Fruit fly (Drosophila melanogaster) whole organism, wandering third instar larva: Measurements from ENCODE around the gene SREBP.

Experiments used
- Hnf4 ChIP-seq: fragments of 200-800 bp; sonication (Bioruptor generic); optimal IDR thresholded peaks from 2 replicates; lab custom pipeline; 2016; ENCODE audit warnings: missing biosample characterization, mild to moderate bottlenecking, missing genetic modification characterization
- Hr78 ChIP-seq: fragments of >200 bp; optimal IDR thresholded peaks from 2 replicates; lab custom pipeline; 2017; ENCODE audit warnings: missing biosample characterization, missing genetic modification characterization
- Hr83 ChIP-seq: fragments of 200-300 bp; sonication (Bioruptor generic); optimal IDR thresholded peaks from 2 replicates; lab custom pipeline; 2016; ENCODE audit warnings: missing biosample characterization, mild to moderate bottlenecking, missing genetic modification characterization, moderate library complexity; ENCODE audit not compliant: poor library complexity, severe bottlenecking
- Myc ChIP-seq: fragments of >200 bp; optimal IDR thresholded peaks from 2 replicates; lab custom pipeline; 2017
- OdsH ChIP-seq: fragments of 200-800 bp; sonication (Bioruptor generic); optimal IDR thresholded peaks from 2 replicates; lab custom pipeline; 2016; ENCODE audit warnings: missing biosample characterization, mild to moderate bottlenecking, missing genetic modification characterization
- br ChIP-seq: fragments of 200-800 bp; sonication (Bioruptor generic); optimal IDR thresholded peaks from 2 replicates; lab custom pipeline; 2016; ENCODE audit warnings: missing biosample characterization, missing genetic modification characterization
- jim ChIP-seq: fragments of 175-275, 200-325 bp; sonication (Bioruptor generic); optimal IDR thresholded peaks from 2 replicates; lab custom pipeline; 2016; ENCODE audit warnings: missing biosample characterization, mild to moderate bottlenecking, missing genetic modification characterization
- sage ChIP-seq: fragments of 200-800 bp; sonication (Bioruptor generic); optimal IDR thresholded peaks from 2 replicates; lab custom pipeline; 2016; ENCODE audit warnings: missing biosample characterization, mild to moderate bottlenecking, missing genetic modification characterization
- woc ChIP-seq: sonication (Bioruptor generic); optimal IDR thresholded peaks from 2 replicates; lab custom pipeline; 2016; ENCODE audit warnings: missing biosample characterization, mild to moderate bottlenecking, missing genetic modification characterization

dm6 chr3L:19805895-19806294, 12.2 kb downstream of the SREBP start, which contains the start of gene CG34116:
- TF ChIP-seq jim (GFP tag; lab: Kevin White, UChicago), result no peak
- no peak for TF ChIP-seq Hnf4 (GFP tag; lab: Kevin White, UChicago)
- no peak for TF ChIP-seq Hr78 (GFP tag; lab: Kevin White, UChicago)
- no peak for TF ChIP-seq br (GFP tag; lab: Kevin White, UChicago)
- TF ChIP-seq woc (GFP tag; lab: Kevin White, UChicago), result no peak
- no peak for TF ChIP-seq OdsH
- TF ChIP-seq Myc (lab: Kevin White, UChicago), result no peak
- no peak for TF ChIP-seq sage (GFP tag; lab: Kevin White, UChicago)
- no peak for TF ChIP-seq Hr83
